Fruit fly (Drosophila melanogaster): ENCODE results near the gene CG31510.

CG31510 gene

DNA sequence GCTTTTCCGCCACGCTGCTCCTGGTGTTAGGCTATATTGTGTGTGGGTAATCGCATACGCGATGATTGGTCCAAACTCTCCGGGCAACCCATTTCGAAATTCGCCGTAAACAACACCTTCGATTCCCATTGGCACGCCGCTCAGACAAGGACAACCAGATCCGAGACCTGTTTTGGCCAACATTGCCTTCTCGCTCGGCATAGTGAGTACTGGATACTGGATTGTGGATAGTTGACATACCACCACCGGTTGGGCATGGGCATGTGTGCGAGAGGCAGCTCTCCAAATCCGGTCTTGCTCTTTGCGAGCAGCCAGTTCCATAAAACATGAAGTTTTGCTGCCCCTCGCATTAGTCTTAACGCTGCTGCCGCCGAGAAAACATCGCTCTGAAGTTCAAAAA lies 28.1 kb downstream of the CG31510 start, which contains the start of gene fd96Cb:
fd96Cb (plus strand) TSS at position 374 of the 400 bp plus-strand sequence.
- TF ChIP-seq cg (GFP tag; optimal IDR thresholded peaks at IDR 0.05) (peak; percentile 64), mld (GFP tag; IDR thresholded peaks at IDR 0.05; ENCODE audit: partially characterized antibody) (0 out of 3 replicates have a peak, but pooled peaks have one; percentile 55), Jarid2 (GFP tag; optimal IDR thresholded peaks at IDR 0.05) (peak; percentile 73), Nf-YB (GFP tag; optimal IDR thresholded peaks at IDR 0.05) (peak; percentile 100), CG32767 (GFP tag; IDR thresholded peaks at IDR 0.05) (no peak), Adf1 (GFP tag; IDR thresholded peaks at IDR 0.05) (peak; percentile 31; the same call in 1 of the 2 replicates), Opbp (GFP tag; IDR thresholded peaks at IDR 0.05; ENCODE audit: partially characterized antibody) (peak; percentile 34; the same call in 1 of the 3 replicates), HmgD (GFP tag; optimal IDR thresholded peaks at IDR 0.05) (peak; percentile 21), nau (GFP tag; optimal IDR thresholded peaks at IDR 0.05) (no peak), CG1832 (GFP tag; optimal IDR thresholded peaks at IDR 0.05) (peak; percentile 88), CG33557 (GFP tag; optimal IDR thresholded peaks at IDR 0.05) (no peak), Ptx1 (GFP tag; IDR thresholded peaks at IDR 0.05) (no peak), CG2712 (tag; optimal IDR thresholded peaks at IDR 0.05) (no peak), Trl (optimal IDR thresholded peaks at IDR 0.05) (peak; percentile 30 to 49), Trl (GFP tag; optimal IDR thresholded peaks at IDR 0.05) (no peak), oc (tag; optimal IDR thresholded peaks at IDR 0.05) (peak; percentile 64), CG10321 (GFP tag; IDR thresholded peaks at IDR 0.05) (peak; percentile 94), Nf-YC (tag; optimal IDR thresholded peaks at IDR 0.05) (peak; percentile 100), CG17385 (GFP tag; optimal IDR thresholded peaks at IDR 0.05) (no peak), Nf-YA (GFP tag; IDR thresholded peaks at IDR 0.05) (peak; percentile 95), nom (GFP tag; optimal IDR thresholded peaks at IDR 0.05) (peak; percentile 31), jing (GFP tag; optimal IDR thresholded peaks at IDR 0.05) (peak; percentile 34)

dm6 chr3R:25082348-25082747 lies 40.4 kb downstream of the CG31510 start, which contains the start of gene fd96Ca:
fd96Ca (plus strand) TSS chr3R:25082684.
- TF ChIP-seq CG17359 (tag; optimal IDR thresholded peaks at IDR 0.05) (no peak), CG15514 (GFP tag; optimal IDR thresholded peaks at IDR 0.05) (no peak), CG3726 (GFP tag; IDR thresholded peaks at IDR 0.05) (no peak), Kr (GFP tag; optimal IDR thresholded peaks at IDR 0.05) (no peak), az2 (GFP tag; optimal IDR thresholded peaks at IDR 0.05) (no peak), E2f2 (GFP tag; IDR thresholded peaks at IDR 0.05) (no peak), CG10321 (GFP tag; IDR thresholded peaks at IDR 0.05) (no peak), corto (GFP tag; optimal IDR thresholded peaks at IDR 0.05) (no peak), CG2199 (GFP tag; IDR thresholded peaks at IDR 0.05) (no peak), usp (GFP tag; optimal IDR thresholded peaks at IDR 0.05) (no peak), Nf-YB (GFP tag; optimal IDR thresholded peaks at IDR 0.05) (peak; percentile 95), her (GFP tag; optimal IDR thresholded peaks at IDR 0.05) (no peak), Ssrp (tag; optimal IDR thresholded peaks at IDR 0.05) (no peak), zf30C (GFP tag; optimal IDR thresholded peaks at IDR 0.05) (peak; percentile 83), Poxn (GFP tag; IDR thresholded peaks at IDR 0.05) (no peak), CG2678 (tag; optimal IDR thresholded peaks at IDR 0.05) (no peak), B-H2 (GFP tag; optimal IDR thresholded peaks at IDR 0.05) (no peak), tin (GFP tag; optimal IDR thresholded peaks at IDR 0.05) (no peak), crol (GFP tag; IDR thresholded peaks at IDR 0.05) (peak; percentile 84; the same call in 1 of the 2 replicates), CG2116 (GFP tag; optimal IDR thresholded peaks at IDR 0.05) (no peak), Trl (optimal IDR thresholded peaks at IDR 0.05) (peak in 1 of 2 experiments; percentile 22), Trl (GFP tag; optimal IDR thresholded peaks at IDR 0.05) (no peak), Nf-YC (tag; optimal IDR thresholded peaks at IDR 0.05) (peak; percentile 92), CG10147 (GFP tag; optimal IDR thresholded peaks at IDR 0.05) (no peak)
